Worm (Caenorhabditis elegans) whole organism, L1 larva: ENCODE results near the gene oac-3.

Experiments
- dpl-1 ChIP-seq, 3 experiments: fragments of 150-350 bp in 2 of 3; sonication (generic microtip) in 1 of 3; optimal IDR thresholded peaks; 2 replicates each; lab custom pipeline; 2014 to 2017; ENCODE audit warnings: missing biosample characterization in 3 of 3, missing genetic modification characterization in 3 of 3, missing genetic modification reagents in 3 of 3
- nhr-76 ChIP-seq: sonication (generic microtip); optimal IDR thresholded peaks from 2 replicates; lab custom pipeline; 2017; ENCODE audit warnings: missing biosample characterization, missing genetic modification characterization
- snpc-4 ChIP-seq: fragments of 150-350 bp; optimal IDR thresholded peaks from 2 replicates; lab custom pipeline; 2014; ENCODE audit warnings: missing biosample characterization, missing genetic modification characterization
- ztf-11 ChIP-seq, 2 experiments: sonication (generic microtip); optimal IDR thresholded peaks; 2 replicates each; lab custom pipeline; 2016 to 2017; ENCODE audit warnings: missing genetic modification characterization in 2 of 2, missing biosample characterization in 1 of 2, missing compliant biosample characterization in 1 of 2

DNA sequence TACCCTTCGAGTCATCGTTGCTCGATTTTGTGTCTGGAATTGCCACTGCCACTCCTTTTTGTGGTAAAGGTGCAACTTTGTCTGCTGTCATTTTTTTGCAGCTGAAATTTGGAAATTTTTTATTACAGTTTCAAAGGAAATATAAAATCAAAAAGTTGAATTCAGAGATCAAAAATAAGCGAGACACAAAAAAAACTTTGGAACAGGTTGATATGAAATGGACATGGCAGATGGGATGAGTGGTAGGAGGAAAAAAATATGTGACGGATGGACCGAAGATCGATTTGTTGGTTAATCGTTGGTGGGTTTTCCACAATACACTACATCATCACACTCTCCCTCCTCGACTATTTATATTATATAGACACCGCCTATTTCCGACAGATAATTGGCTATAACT is 35.2 kb downstream of the oac-3 start, which contains the start of gene R10D12.1:
- TF ChIP-seq snpc-4 (tag; lab: Kevin White, UChicago) (no peak), ztf-11 (tag; optimal IDR thresholded peaks at IDR 0.05; lab: Kevin White, UChicago) (no peak), nhr-76 (no peak), dpl-1 (GFP tag; optimal IDR thresholded peaks at IDR 0.05; lab: Kevin White, UChicago) (no peak)
